Worm (Caenorhabditis elegans) whole organism, L2 larva: Measurements from ENCODE around the gene srb-16.

Experiments used
- lin-39 ChIP-seq: fragments of 150-350 bp; optimal IDR thresholded peaks from 2 replicates; lab custom pipeline; 2014; ENCODE audit warnings: missing biosample characterization, missing genetic modification reagents, missing genetic modification characterization
- nhr-25 ChIP-seq: fragments of 150-350 bp; sonication (generic microtip); optimal IDR thresholded peaks from 3 replicates; lab custom pipeline; 2014; ENCODE audit warnings: missing biosample characterization, missing genetic modification characterization

DNA sequence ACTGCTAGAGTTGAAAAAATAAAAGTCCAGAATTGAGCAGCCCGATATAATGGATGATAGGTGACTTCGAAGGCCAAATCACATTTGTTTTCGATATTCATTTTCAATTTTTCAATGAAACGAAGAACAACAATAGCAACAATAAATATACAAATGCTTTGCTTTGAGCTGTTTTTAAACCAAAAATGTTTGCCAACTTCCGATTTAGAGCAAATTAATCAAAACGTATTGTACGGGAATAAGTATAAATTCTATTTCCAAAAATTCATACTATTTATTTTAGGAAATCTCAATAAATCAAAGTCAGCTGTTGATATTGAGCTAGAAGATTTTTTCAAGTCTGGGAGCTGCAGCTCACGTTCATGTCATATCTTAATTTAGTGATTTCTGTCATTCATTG is 20.2 kb upstream of the srb-16 start, which contains the start of gene srb-1:
- TF ChIP-seq nhr-25 (tag; lab: Kevin White, UChicago) (no peak), lin-39 (tag; lab: Kevin White, UChicago) (no peak)
